Fruit fly (Drosophila melanogaster): ENCODE results near the gene CG14262.

The CG14262 gene

DNA sequence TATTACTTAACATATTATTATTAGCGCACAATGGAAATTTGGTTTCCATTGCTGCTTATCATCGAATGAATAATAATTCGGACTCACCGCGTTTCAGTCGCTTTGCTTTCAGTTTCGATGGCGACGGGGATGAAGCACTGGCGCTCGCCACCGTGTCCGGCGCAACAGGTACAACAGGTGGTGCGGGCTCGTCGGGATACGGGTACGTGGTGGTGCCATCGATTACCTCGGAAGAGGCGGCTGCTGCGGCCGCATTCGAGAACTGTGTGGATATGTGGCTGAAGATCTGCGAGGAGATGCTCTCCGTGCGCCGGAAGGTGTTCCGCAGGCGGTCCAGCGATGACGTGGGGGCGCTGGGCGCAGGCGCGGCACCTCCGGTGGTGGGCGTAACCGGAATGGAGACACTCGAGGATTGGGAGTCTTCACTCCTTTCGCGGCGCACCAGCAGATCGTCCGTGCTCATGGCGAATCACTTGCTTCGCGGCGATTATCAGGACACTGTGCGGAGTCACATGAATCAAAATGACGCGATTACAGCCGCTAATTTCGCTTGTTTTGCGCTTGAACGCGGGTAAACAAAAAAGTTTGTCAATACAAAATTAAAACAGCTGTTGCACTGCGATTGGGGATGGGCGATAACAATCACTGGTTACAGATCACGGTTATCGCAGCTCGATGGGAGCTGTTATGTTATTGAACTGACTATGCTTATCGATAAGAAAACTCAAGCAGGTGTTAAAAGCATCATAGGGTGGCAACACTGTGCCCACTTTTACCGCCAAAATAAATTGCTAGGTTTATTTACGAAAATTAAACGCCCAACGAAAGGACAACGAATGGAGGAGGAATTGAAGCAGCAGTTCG is 26.6 kb downstream of the CG14262 start, which contains the start of the genes CG31064 and PolA2 (continued):
- peak; percentile 53 for TF ChIP-seq CG10267 (tag; optimal IDR thresholded peaks at IDR 0.05)
- no peak for TF ChIP-seq zf30C (GFP tag; optimal IDR thresholded peaks at IDR 0.05)
- no peak for TF ChIP-seq CG1529 (GFP tag; optimal IDR thresholded peaks at IDR 0.05)
- TF ChIP-seq cwo (GFP tag; optimal IDR thresholded peaks at IDR 0.05), result no peak
- no peak for TF ChIP-seq chn (GFP tag; optimal IDR thresholded peaks at IDR 0.05)
- no peak for TF ChIP-seq CG10654 (GFP tag; optimal IDR thresholded peaks at IDR 0.05)
- TF ChIP-seq Bdp1 (GFP tag; optimal IDR thresholded peaks at IDR 0.05), result no peak
- no peak for TF ChIP-seq grau (tag; optimal IDR thresholded peaks at IDR 0.05)
- no peak for TF ChIP-seq Hey (tag; optimal IDR thresholded peaks at IDR 0.05)
- no peak for TF ChIP-seq CG17361 (GFP tag; IDR thresholded peaks at IDR 0.05)
- TF ChIP-seq dysf (GFP tag; IDR thresholded peaks at IDR 0.05), result no peak
- TF ChIP-seq tup (GFP tag; optimal IDR thresholded peaks at IDR 0.05), result no peak
- TF ChIP-seq pfk (GFP tag; optimal IDR thresholded peaks at IDR 0.05), result no peak
- no peak for TF ChIP-seq CG7839 (tag; optimal IDR thresholded peaks at IDR 0.05)
- no peak for TF ChIP-seq CG6854 (GFP tag; optimal IDR thresholded peaks at IDR 0.05)
- TF ChIP-seq Chrac-16 (GFP tag; optimal IDR thresholded peaks at IDR 0.05), result no peak
- TF ChIP-seq fru (optimal IDR thresholded peaks at IDR 0.05), result no peak
- TF ChIP-seq CHES-1-like (GFP tag; optimal IDR thresholded peaks at IDR 0.05), result peak; percentile 29
- no peak for TF ChIP-seq CG4328 (GFP tag; optimal IDR thresholded peaks at IDR 0.05)
- no peak for TF ChIP-seq CG30431 (GFP tag; optimal IDR thresholded peaks at IDR 0.05)
- no peak for TF ChIP-seq ATbp (GFP tag; optimal IDR thresholded peaks at IDR 0.05)
- TF ChIP-seq sna (GFP tag; IDR thresholded peaks at IDR 0.05; ENCODE audit: partially characterized antibody), result peak; percentile 73; the same call in 1 of the 2 replicates
- peak; percentile 100 for TF ChIP-seq CG3995 (GFP tag; optimal IDR thresholded peaks at IDR 0.05)
- no peak for TF ChIP-seq tin (GFP tag; optimal IDR thresholded peaks at IDR 0.05)
- no peak for TF ChIP-seq Dek (tag; optimal IDR thresholded peaks at IDR 0.05)
- TF ChIP-seq peb (GFP tag; IDR thresholded peaks at IDR 0.05), result no peak
- TF ChIP-seq bcd (GFP tag; optimal IDR thresholded peaks at IDR 0.05), result no peak
- no peak for TF ChIP-seq CG31388 (GFP tag; optimal IDR thresholded peaks at IDR 0.05)
- TF ChIP-seq sisA (GFP tag; IDR thresholded peaks at IDR 0.05), result no peak
- TF ChIP-seq CG1792 (GFP tag; optimal IDR thresholded peaks at IDR 0.05), result no peak
- TF ChIP-seq amos (GFP tag; IDR thresholded peaks at IDR 0.05; ENCODE audit: partially characterized antibody), result peak; percentile 81
- TF ChIP-seq CG33557 (GFP tag; optimal IDR thresholded peaks at IDR 0.05), result no peak
- TF ChIP-seq luna (GFP tag; optimal IDR thresholded peaks at IDR 0.05), result no peak
- TF ChIP-seq eve (GFP tag; optimal IDR thresholded peaks at IDR 0.05), result no peak
- no peak for TF ChIP-seq gcm2 (GFP tag; optimal IDR thresholded peaks at IDR 0.05)
- TF ChIP-seq gfzf (GFP tag; optimal IDR thresholded peaks at IDR 0.05), result peak; percentile 29
- TF ChIP-seq salm (tag; optimal IDR thresholded peaks at IDR 0.05), result no peak
- no peak for TF ChIP-seq CG2120 (GFP tag; optimal IDR thresholded peaks at IDR 0.05)
- TF ChIP-seq CG31441 (GFP tag; IDR thresholded peaks at IDR 0.05), result peak; percentile 69
- no peak for TF ChIP-seq B-H1 (GFP tag; IDR thresholded peaks at IDR 0.05)
- peak; percentile 46; the same call in 1 of the 3 replicates for TF ChIP-seq row (GFP tag; IDR thresholded peaks at IDR 0.05)
- TF ChIP-seq aop (GFP tag; IDR thresholded peaks at IDR 0.05), result no peak
- TF ChIP-seq CG4820 (GFP tag; optimal IDR thresholded peaks at IDR 0.05), result no peak
- TF ChIP-seq br (optimal IDR thresholded peaks at IDR 0.05), result no peak
- TF ChIP-seq CG3407 (GFP tag; optimal IDR thresholded peaks at IDR 0.05), result no peak
- TF ChIP-seq CG32772 (GFP tag; IDR thresholded peaks at IDR 0.05), result no peak
- peak; percentile 95 for TF ChIP-seq pzg (GFP tag; optimal IDR thresholded peaks at IDR 0.05)
- peak; percentile 23; the same call in 1 of the 2 replicates for TF ChIP-seq slbo (GFP tag; IDR thresholded peaks at IDR 0.05)
- TF ChIP-seq CG18599 (GFP tag; optimal IDR thresholded peaks at IDR 0.05), result no peak
- no peak for TF ChIP-seq pb (GFP tag; optimal IDR thresholded peaks at IDR 0.05)
